Fruit fly (Drosophila melanogaster) whole organism: ENCODE results near the gene CG31097.

Experiments
- Dll ChIP-seq: fragments of >200 bp; optimal IDR thresholded peaks from 2 replicates; lab custom pipeline; 2017
- psq ChIP-seq: fragments of >200 bp; optimal IDR thresholded peaks from 2 replicates; lab custom pipeline; 2017

- TF ChIP-seq psq (lab: Kevin White, UChicago) (no peak), Dll (lab: Kevin White, UChicago) (no peak)
These were observed 6.4 kb upstream of the CG31097 start, which contains the start of gene CG31436 for dm6 chr3R:25303857-25304440.
